Worm (Caenorhabditis elegans): ENCODE results near the gene str-37.

Gene str-37

DNA sequence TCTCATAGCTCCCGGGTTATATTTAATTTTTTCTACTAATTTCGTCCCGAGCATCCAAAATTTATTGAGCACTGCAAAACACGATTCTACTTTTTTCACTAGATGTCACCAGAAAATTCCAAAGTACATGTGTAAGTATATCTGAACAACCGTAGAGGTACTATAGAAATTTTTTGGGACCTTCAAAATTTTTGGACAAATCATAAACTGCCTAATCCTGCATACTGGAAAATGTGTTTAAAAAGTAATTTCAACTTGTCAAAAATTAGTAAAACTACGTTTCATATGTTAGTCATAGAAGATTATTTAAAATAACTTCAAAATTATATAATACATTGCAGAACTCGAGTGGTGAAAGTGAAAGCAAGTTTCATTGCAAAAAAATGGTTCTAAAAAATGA lies 41.0 kb upstream of the str-37 start:
- no peak for TF ChIP-seq Y79H2A.3 (GFP tag; conservative IDR thresholded peaks at IDR 0.05)
- TF ChIP-seq attf-6 (GFP tag; IDR thresholded peaks at IDR 0.05) = no peak
- no peak for TF ChIP-seq atf-7 (tag; optimal IDR thresholded peaks at IDR 0.05)
- TF ChIP-seq nhr-80 (tag; optimal IDR thresholded peaks at IDR 0.05) = no peak
- TF ChIP-seq efl-1 (GFP tag; optimal IDR thresholded peaks at IDR 0.05) = no peak
- no peak for TF ChIP-seq ceh-40 (GFP tag; IDR thresholded peaks at IDR 0.05)

ce11 chrV:13288881-13289280 lies 38.7 kb upstream of the str-37 start:
- no peak for TF ChIP-seq ceh-100 (GFP tag; IDR thresholded peaks at IDR 0.05)
- TF ChIP-seq hmg-1.2 (GFP tag; IDR thresholded peaks at IDR 0.05) = peak; percentile 56; the same call in 1 of the 2 replicates

ce11 chrV:13294507-13294906 lies 33.1 kb upstream of the str-37 start:
- no peak for TF ChIP-seq nhr-90 (tag; optimal IDR thresholded peaks at IDR 0.05)
- TF ChIP-seq rpc-1 (optimal IDR thresholded peaks at IDR 0.05) = no peak
- TF ChIP-seq rpc-1 (tag; optimal IDR thresholded peaks at IDR 0.05) = no peak
- TF ChIP-seq B0019.2 (GFP tag; conservative IDR thresholded peaks at IDR 0.05) = no peak
- TF ChIP-seq let-526 (GFP tag; IDR thresholded peaks at IDR 0.05) = no peak
- TF ChIP-seq egrh-3 (GFP tag; IDR thresholded peaks at IDR 0.05) = no peak
- no peak for TF ChIP-seq him-1 (tag; optimal IDR thresholded peaks at IDR 0.05)
- TF ChIP-seq dpl-1 (GFP tag; optimal IDR thresholded peaks at IDR 0.05) = no peak
- TF ChIP-seq ztf-28 (GFP tag; IDR thresholded peaks at IDR 0.05) = no peak
- TF ChIP-seq lsl-1 (GFP tag; optimal IDR thresholded peaks at IDR 0.05) = no peak
- no peak for TF ChIP-seq zim-3 (tag; optimal IDR thresholded peaks at IDR 0.05)
- no peak for TF ChIP-seq let-607 (tag; optimal IDR thresholded peaks at IDR 0.05)

ce11 chrV:13295859-13296258 lies 31.7 kb upstream of the str-37 start, which contains the start of gene uig-1:
Gene uig-1 (minus strand): TSS chrV:13295978.
- no peak for TF ChIP-seq hmg-1.2 (GFP tag; IDR thresholded peaks at IDR 0.05)
- TF ChIP-seq madf-6 (GFP tag; IDR thresholded peaks at IDR 0.05) = no peak
- TF ChIP-seq ztf-6 (GFP tag; IDR thresholded peaks at IDR 0.05) = no peak
- TF ChIP-seq mcd-1 (GFP tag; IDR thresholded peaks at IDR 0.05) = no peak
- TF ChIP-seq tlf-1 (GFP tag; optimal IDR thresholded peaks at IDR 0.05) = no peak
- no peak for TF ChIP-seq sea-2 (GFP tag; IDR thresholded peaks at IDR 0.05)
- TF ChIP-seq ceh-91 (GFP tag; IDR thresholded peaks at IDR 0.05) = no peak
- no peak for TF ChIP-seq lsy-27 (tag; optimal IDR thresholded peaks at IDR 0.05; ENCODE audit: borderline replicate concordance, insufficient read depth)
- TF ChIP-seq lin-26 (GFP tag; IDR thresholded peaks at IDR 0.05) = no peak
- TF ChIP-seq ztf-18 (tag; optimal IDR thresholded peaks at IDR 0.05) = no peak
- no peak for TF ChIP-seq F39B2.1 (GFP tag; IDR thresholded peaks at IDR 0.05)

ce11 chrV:13297220-13297619 lies 30.3 kb upstream of the str-37 start, which contains the start of gene C26E1.1:
Gene C26E1.1 (plus strand): TSS chrV:13297520.
- TF ChIP-seq ztf-26 (tag; optimal IDR thresholded peaks at IDR 0.05) = no peak
- no peak for TF ChIP-seq C06A6.2 (GFP tag; conservative IDR thresholded peaks at IDR 0.05)
- TF ChIP-seq egl-18 (GFP tag; IDR thresholded peaks at IDR 0.05) = no peak
- TF ChIP-seq rec-8 (tag; optimal IDR thresholded peaks at IDR 0.05) = no peak
